Worm (Caenorhabditis elegans): ENCODE data around the gene atg-16.1.

atg-16.1 gene

ce11 chrX:4462390-4462789 lies at the start of gene atg-16.1:
atg-16.1 (minus strand) TSS chrX:4462465.
- TF ChIP-seq hmg-4 (GFP tag; optimal IDR thresholded peaks at IDR 0.05) (no peak), pes-1 (GFP tag; IDR thresholded peaks at IDR 0.05) (no peak), aly-1 (tag; optimal IDR thresholded peaks at IDR 0.05) (no peak), F13C5.2 (tag; optimal IDR thresholded peaks at IDR 0.05) (peak; percentile 4)

DNA sequence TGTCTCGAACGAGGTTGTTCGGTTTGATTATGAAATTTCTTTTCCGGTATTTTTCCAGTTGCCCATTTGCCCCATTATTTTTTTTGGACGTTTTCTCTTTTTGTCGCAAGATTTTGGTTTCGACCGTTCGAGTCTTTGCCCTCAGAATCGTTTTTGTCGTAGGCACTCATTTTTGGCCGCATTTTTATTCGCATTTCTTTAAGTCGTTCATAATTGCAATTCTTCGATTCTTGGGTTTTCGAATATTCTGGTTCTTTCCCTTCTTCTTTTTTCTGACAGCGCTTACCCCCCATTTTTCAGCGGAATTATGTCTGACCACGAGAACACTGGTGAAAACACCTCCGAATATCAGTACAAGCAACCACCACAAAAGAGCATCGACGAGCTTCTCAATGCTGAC lies 45.9 kb upstream of the atg-16.1 start, which contains the start of gene rhi-1:
Gene rhi-1 (plus strand): TSS at position 301 of the 400 bp plus-strand sequence.
- TF ChIP-seq F13C5.2 (tag; optimal IDR thresholded peaks at IDR 0.05) (no peak), ama-1 (optimal IDR thresholded peaks at IDR 0.05) (no peak), ets-7 (tag; optimal IDR thresholded peaks at IDR 0.05) (no peak), scrt-1 (GFP tag; IDR thresholded peaks at IDR 0.05) (no peak), hmbx-1 (tag; optimal IDR thresholded peaks at IDR 0.05) (no peak), hnd-1 (tag; optimal IDR thresholded peaks at IDR 0.05) (no peak), ceh-36 (tag; optimal IDR thresholded peaks at IDR 0.05) (no peak), tbx-11 (GFP tag; IDR thresholded peaks at IDR 0.05) (no peak), pes-1 (GFP tag; IDR thresholded peaks at IDR 0.05) (no peak), ceh-13 (GFP tag; optimal IDR thresholded peaks at IDR 0.05) (no peak), sea-1 (GFP tag; conservative IDR thresholded peaks at IDR 0.05) (no peak), tra-4 (tag; optimal IDR thresholded peaks at IDR 0.05) (no peak), aly-1 (tag; optimal IDR thresholded peaks at IDR 0.05) (no peak), tbx-37 (GFP tag; conservative IDR thresholded peaks at IDR 0.05) (no peak), B0310.2 (tag; optimal IDR thresholded peaks at IDR 0.05) (no peak), hmg-4 (GFP tag; optimal IDR thresholded peaks at IDR 0.05) (no peak), flt-1 (GFP tag; IDR thresholded peaks at IDR 0.05) (no peak)

DNA sequence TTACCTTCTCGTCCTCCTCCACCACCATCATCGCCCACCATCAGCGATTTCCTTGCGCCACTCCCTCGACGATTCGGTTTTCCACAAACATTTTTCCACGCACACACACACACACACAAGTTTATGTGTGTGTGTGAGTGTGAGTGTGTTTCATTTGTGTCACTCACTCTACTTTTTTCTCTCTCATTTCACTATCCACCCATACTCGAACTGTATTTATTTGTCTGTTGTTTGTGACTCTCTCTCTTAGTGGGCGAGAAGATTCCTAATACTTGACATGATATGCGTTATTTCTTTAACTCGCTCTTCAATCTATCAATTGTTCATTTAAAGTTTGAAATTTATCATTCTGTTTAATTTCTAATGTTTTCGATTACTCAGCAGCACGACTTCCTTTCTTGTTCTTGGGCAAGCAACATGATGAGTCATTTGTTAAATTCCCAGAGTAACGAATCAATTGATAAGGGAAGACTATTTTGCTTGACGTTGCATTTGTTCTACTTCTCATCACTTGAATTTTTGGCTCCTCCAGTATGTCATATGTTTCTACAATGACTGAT lies 44.9 kb upstream of the atg-16.1 start:
- TF ChIP-seq ceh-36 (tag; optimal IDR thresholded peaks at IDR 0.05) = no peak
- no peak for TF ChIP-seq hnd-1 (tag; optimal IDR thresholded peaks at IDR 0.05)
- no peak for TF ChIP-seq pes-1 (GFP tag; IDR thresholded peaks at IDR 0.05)
- no peak for TF ChIP-seq tbx-11 (GFP tag; IDR thresholded peaks at IDR 0.05)
- TF ChIP-seq scrt-1 (GFP tag; IDR thresholded peaks at IDR 0.05) = no peak
- TF ChIP-seq sea-1 (GFP tag; conservative IDR thresholded peaks at IDR 0.05) = no peak
- no peak for TF ChIP-seq ama-1 (optimal IDR thresholded peaks at IDR 0.05)
- no peak for TF ChIP-seq aly-1 (tag; optimal IDR thresholded peaks at IDR 0.05)
- no peak for TF ChIP-seq B0310.2 (tag; optimal IDR thresholded peaks at IDR 0.05)
- TF ChIP-seq flt-1 (GFP tag; IDR thresholded peaks at IDR 0.05) = no peak
- TF ChIP-seq tbx-37 (GFP tag; conservative IDR thresholded peaks at IDR 0.05) = no peak
- no peak for TF ChIP-seq ceh-13 (GFP tag; optimal IDR thresholded peaks at IDR 0.05)
- TF ChIP-seq F13C5.2 (tag; optimal IDR thresholded peaks at IDR 0.05) = no peak
- no peak for TF ChIP-seq hmbx-1 (tag; optimal IDR thresholded peaks at IDR 0.05)
- no peak for TF ChIP-seq hmg-4 (GFP tag; optimal IDR thresholded peaks at IDR 0.05)
- no peak for TF ChIP-seq tra-4 (tag; optimal IDR thresholded peaks at IDR 0.05)
- no peak for TF ChIP-seq ets-7 (tag; optimal IDR thresholded peaks at IDR 0.05)

DNA sequence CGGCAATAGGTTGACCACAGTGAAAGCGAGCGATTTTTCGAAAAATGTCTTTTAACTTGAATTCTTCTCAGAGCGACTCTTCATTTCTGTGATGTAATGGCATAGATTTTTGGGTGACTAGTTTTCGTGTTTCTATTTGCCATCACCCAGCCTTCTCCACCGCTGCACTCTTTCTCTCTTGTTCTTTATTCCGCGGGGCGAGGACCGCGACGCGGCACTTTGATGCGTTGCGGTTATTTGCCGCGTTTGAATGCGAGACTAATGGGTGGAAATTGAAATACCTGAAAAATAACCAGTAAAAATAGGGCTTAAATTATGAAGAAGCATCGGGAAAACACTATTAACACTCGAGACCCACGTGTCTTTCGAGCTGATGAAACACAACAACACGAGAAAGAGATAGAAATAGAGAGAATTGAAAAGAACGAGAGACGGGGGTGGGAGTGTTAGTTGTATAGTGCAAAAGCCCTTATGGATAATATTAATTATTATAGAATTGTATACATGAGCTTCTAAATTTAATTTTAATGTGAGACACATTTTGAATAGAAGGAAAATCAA lies 41.9 kb upstream of the atg-16.1 start, which contains the start of gene dgk-2:
Gene dgk-2 (minus strand): TSS at position 281 of the 561 bp plus-strand sequence.
- TF ChIP-seq pes-1 (GFP tag; IDR thresholded peaks at IDR 0.05) = no peak
- TF ChIP-seq sea-1 (GFP tag; conservative IDR thresholded peaks at IDR 0.05) = peak; percentile 51; the same call in 1 of the 2 replicates
- no peak for TF ChIP-seq hnd-1 (tag; optimal IDR thresholded peaks at IDR 0.05)
- TF ChIP-seq F13C5.2 (tag; optimal IDR thresholded peaks at IDR 0.05) = peak; percentile 49
- TF ChIP-seq aly-1 (tag; optimal IDR thresholded peaks at IDR 0.05) = no peak
- TF ChIP-seq hmg-4 (GFP tag; optimal IDR thresholded peaks at IDR 0.05) = peak; percentile 25

DNA sequence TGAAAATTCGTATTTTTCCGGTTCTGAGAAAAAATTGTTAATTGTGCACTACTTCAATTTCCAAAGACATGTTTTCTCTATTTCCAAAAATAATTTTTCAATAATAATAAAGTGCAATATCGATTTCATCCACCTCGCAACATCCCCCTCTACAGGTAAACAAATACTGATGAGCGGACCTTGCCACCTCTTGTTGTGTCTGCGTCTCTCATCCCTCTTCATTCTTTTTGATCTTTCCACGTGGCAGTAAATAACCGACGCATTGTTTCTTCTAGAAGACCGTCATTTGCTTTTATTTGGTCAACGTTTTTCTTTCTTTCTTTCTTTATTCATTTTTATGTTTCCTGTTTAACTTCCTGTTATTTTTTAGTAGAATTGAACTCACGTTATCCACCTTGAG lies 41.0 kb upstream of the atg-16.1 start:
- TF ChIP-seq hmg-4 (GFP tag; optimal IDR thresholded peaks at IDR 0.05) (no peak), ama-1 (optimal IDR thresholded peaks at IDR 0.05) (no peak), B0310.2 (tag; optimal IDR thresholded peaks at IDR 0.05) (no peak), F13C5.2 (tag; optimal IDR thresholded peaks at IDR 0.05) (no peak), ceh-36 (tag; optimal IDR thresholded peaks at IDR 0.05) (no peak), sea-1 (GFP tag; conservative IDR thresholded peaks at IDR 0.05) (no peak), aly-1 (tag; optimal IDR thresholded peaks at IDR 0.05) (no peak), hnd-1 (tag; optimal IDR thresholded peaks at IDR 0.05) (no peak), ceh-13 (GFP tag; optimal IDR thresholded peaks at IDR 0.05) (no peak), scrt-1 (GFP tag; IDR thresholded peaks at IDR 0.05) (no peak), ets-7 (tag; optimal IDR thresholded peaks at IDR 0.05) (no peak), flt-1 (GFP tag; IDR thresholded peaks at IDR 0.05) (no peak), pes-1 (GFP tag; IDR thresholded peaks at IDR 0.05) (no peak), hmbx-1 (tag; optimal IDR thresholded peaks at IDR 0.05) (no peak), tbx-37 (GFP tag; conservative IDR thresholded peaks at IDR 0.05) (no peak), tbx-11 (GFP tag; IDR thresholded peaks at IDR 0.05) (no peak), tra-4 (tag; optimal IDR thresholded peaks at IDR 0.05) (no peak)

DNA sequence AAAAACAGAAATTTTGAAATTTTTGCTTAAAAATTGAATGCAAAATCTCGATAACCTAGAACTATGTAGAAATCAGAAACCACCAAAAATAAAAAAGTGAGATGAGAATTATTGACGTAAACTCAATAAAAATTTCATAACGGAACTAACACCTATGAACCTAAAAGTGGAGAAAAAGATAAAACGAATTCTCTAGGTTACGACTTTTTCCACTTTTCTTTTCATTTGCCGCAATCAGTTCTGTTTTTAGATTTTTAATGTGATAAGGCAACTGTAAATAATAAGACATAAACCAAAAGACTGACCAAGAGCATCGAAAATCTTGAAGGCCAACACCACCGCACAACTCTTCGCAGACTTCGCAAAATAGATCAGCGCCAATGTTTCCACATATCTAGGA lies 39.8 kb upstream of the atg-16.1 start:
- TF ChIP-seq aly-1 (tag; optimal IDR thresholded peaks at IDR 0.05) = no peak
- no peak for TF ChIP-seq tbx-11 (GFP tag; IDR thresholded peaks at IDR 0.05)

ce11 chrX:4500499-4500898 lies 38.2 kb upstream of the atg-16.1 start:
- no peak for TF ChIP-seq scrt-1 (GFP tag; IDR thresholded peaks at IDR 0.05)
- no peak for TF ChIP-seq ceh-13 (GFP tag; optimal IDR thresholded peaks at IDR 0.05)

- peak; percentile 77 for TF ChIP-seq hmg-4 (GFP tag; optimal IDR thresholded peaks at IDR 0.05)
- no peak for TF ChIP-seq tbx-37 (GFP tag; conservative IDR thresholded peaks at IDR 0.05)
These were observed 36.2 kb upstream of the atg-16.1 start for ce11 chrX:4498478-4498877.
